Worm (Caenorhabditis elegans): ENCODE results near the gene C15H11.11.
A peak's percentile ranks its signal among the peaks of the same experiment; 100 is the strongest.

DNA sequence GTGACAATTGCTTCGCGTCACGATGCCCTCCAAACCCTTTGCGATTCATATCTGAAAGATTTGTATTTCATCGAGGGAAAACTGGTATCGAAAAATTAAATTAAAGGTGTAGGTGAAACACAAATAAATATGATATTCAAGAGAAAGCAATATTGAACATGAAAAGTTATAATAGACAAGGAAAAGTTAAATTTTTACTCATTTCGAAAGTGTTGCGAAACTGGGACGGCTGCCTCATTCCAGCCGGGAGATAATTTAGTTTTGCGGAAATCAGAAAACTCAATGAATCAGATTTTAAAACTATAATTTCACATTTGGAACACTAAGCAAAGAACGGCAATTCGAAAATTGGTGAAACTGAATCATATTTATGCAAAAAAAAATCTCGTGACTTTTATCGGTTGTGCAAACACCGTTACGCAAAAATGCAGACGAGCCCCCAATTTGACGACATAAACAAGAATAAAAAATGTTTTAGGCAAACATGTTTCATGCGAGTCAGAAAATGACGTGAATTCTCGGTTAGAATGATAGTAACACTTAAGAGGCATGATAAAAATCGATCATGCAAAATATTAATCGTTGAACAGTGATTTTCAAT is at the start of gene C15H11.11, which contains the start of gene nxf-1:
- TF ChIP-seq gmeb-1 (tag; optimal IDR thresholded peaks at IDR 0.05) (peak; percentile 81), unc-39 (tag; optimal IDR thresholded peaks at IDR 0.05) (no peak)

Data from whole organism, L2 larva.